Fruit fly (Drosophila melanogaster) whole organism, pupa: ENCODE data around the gene Mp.

Experiments
- CG10348 ChIP-seq: fragments of 200-800 bp; sonication (Bioruptor generic); IDR thresholded peaks from 2 replicates; pipeline ENCODE4 v1.3.6; 2022; ENCODE audit warnings: missing biosample characterization, missing genetic modification characterization
- CG15710 ChIP-seq: fragments of 200-800 bp; sonication (Bioruptor generic); optimal IDR thresholded peaks from 2 replicates; lab custom pipeline; 2018; ENCODE audit warnings: missing biosample characterization, mild to moderate bottlenecking, missing genetic modification characterization, moderate library complexity
- CG4496 ChIP-seq: fragments of 200-800 bp; sonication (Bioruptor generic); IDR thresholded peaks from 3 replicates; pipeline ENCODE4 v1.3.6; 2022; ENCODE audit warnings: missing biosample characterization, missing genetic modification characterization
- CG8301 ChIP-seq: fragments of 200-800 bp; sonication (Bioruptor generic); optimal IDR thresholded peaks from 2 replicates; lab custom pipeline; 2018; ENCODE audit warnings: missing biosample characterization, mild to moderate bottlenecking, missing genetic modification characterization
- EcR ChIP-seq: fragments of 200-800 bp; sonication (Bioruptor generic); optimal IDR thresholded peaks from 3 replicates; lab custom pipeline; 2019; ENCODE audit warnings: missing biosample characterization, missing genetic modification characterization, mild to moderate bottlenecking, moderate library complexity, missing genetic modification reagents
- gl ChIP-seq: fragments of 200-800 bp; sonication (Bioruptor generic); optimal IDR thresholded peaks from 2 replicates; lab custom pipeline; 2018; ENCODE audit warnings: missing biosample characterization, mild to moderate bottlenecking, missing genetic modification characterization
- rn ChIP-seq: fragments of 200-800 bp; sonication (Bioruptor generic); IDR thresholded peaks from 2 replicates; pipeline ENCODE4 v1.3.6; 2022; ENCODE audit warnings: missing biosample characterization, missing genetic modification characterization

- TF ChIP-seq CG8301 (no peak), CG15710 (tag; lab: Kevin White, UChicago) (no peak), CG10348 (GFP tag; lab: Robert Waterston, UW) (no peak), gl (tag; lab: Kevin White, UChicago) (no peak), EcR (no peak), CG4496 (GFP tag; lab: Robert Waterston, UW) (no peak), rn (GFP tag; lab: Robert Waterston, UW) (no peak)
Observed at dm6 chr3L:7009886-7010285, 11.2 kb downstream of the Mp start.
